Worm (Caenorhabditis elegans) whole organism, late embryonic: Measurements from ENCODE around the gene D2063.1.
"Not testable (repeated sequence)": the region's sequence is repeated elsewhere in the genome, so short reads cannot be mapped to it uniquely, and the experiment has no call there.

Experiments
- ceh-45 ChIP-seq: fragments of 200-800 bp; sonication (Bioruptor generic); IDR thresholded peaks from 2 replicates; pipeline ENCODE4 v1.3.6; 2022; ENCODE audit warnings: missing genetic modification reagents, missing genetic modification characterization, missing compliant biosample characterization
- dmd-4 ChIP-seq: sonication (generic microtip); optimal IDR thresholded peaks from 2 replicates; lab custom pipeline; 2016; ENCODE audit warnings: borderline replicate concordance, missing genetic modification characterization, missing compliant biosample characterization
- elt-2 ChIP-seq: sonication (generic microtip); optimal IDR thresholded peaks from 2 replicates; lab custom pipeline; 2016; ENCODE audit warnings: missing genetic modification reagents, missing genetic modification characterization, missing compliant biosample characterization
- ets-4 ChIP-seq: sonication (generic microtip); optimal IDR thresholded peaks from 2 replicates; lab custom pipeline; 2016; ENCODE audit warnings: missing genetic modification characterization, missing compliant biosample characterization
- fkh-10 ChIP-seq: fragments of 150-350 bp; optimal IDR thresholded peaks from 2 replicates; lab custom pipeline; 2014; ENCODE audit warnings: missing biosample characterization, missing genetic modification reagents, missing genetic modification characterization
- nhr-11 ChIP-seq: fragments of 150-350 bp; optimal IDR thresholded peaks from 2 replicates; lab custom pipeline; 2014; ENCODE audit warnings: missing biosample characterization, missing genetic modification characterization
- odd-2 ChIP-seq: sonication (generic microtip); optimal IDR thresholded peaks from 2 replicates; lab custom pipeline; 2017; ENCODE audit warnings: antibody characterized with exemption, mild to moderate bottlenecking, missing genetic modification characterization, missing compliant biosample characterization
- pag-3 ChIP-seq: sonication (generic microtip); optimal IDR thresholded peaks from 2 replicates; lab custom pipeline; 2016; ENCODE audit warnings: missing compliant biosample characterization, missing genetic modification characterization, borderline replicate concordance
- pqm-1 ChIP-seq: sonication (generic microtip); optimal IDR thresholded peaks from 2 replicates; lab custom pipeline; 2016; ENCODE audit warnings: missing genetic modification characterization, missing compliant biosample characterization
- syd-9 ChIP-seq: sonication (generic microtip); optimal IDR thresholded peaks from 2 replicates; lab custom pipeline; 2016; ENCODE audit warnings: mild to moderate bottlenecking, missing genetic modification characterization, moderate library complexity, missing compliant biosample characterization
- unc-86 ChIP-seq: sonication (generic microtip); optimal IDR thresholded peaks from 2 replicates; lab custom pipeline; 2016; ENCODE audit warnings: missing genetic modification characterization, missing compliant biosample characterization
- ztf-16 ChIP-seq: sonication (generic microtip); optimal IDR thresholded peaks from 2 replicates; lab custom pipeline; 2017; ENCODE audit warnings: missing genetic modification characterization, missing compliant biosample characterization

ce11 chrV:4336462-4336861 lies 9.5 kb downstream of the D2063.1 start, which contains the start of gene irld-1:
- not testable (repeated sequence) for TF ChIP-seq pqm-1; ztf-16 (tag; lab: Kevin White, UChicago); syd-9 (tag; lab: Kevin White, UChicago); pag-3 (tag; lab: Kevin White, UChicago); dmd-4 (tag; lab: Kevin White, UChicago); unc-86 (tag; lab: Kevin White, UChicago); fkh-10; odd-2 (tag; lab: Kevin White, UChicago); ets-4 (tag; lab: Kevin White, UChicago); ceh-45; elt-2 (tag; lab: Kevin White, UChicago); nhr-11 (tag; lab: Kevin White, UChicago)
